Fruit fly (Drosophila melanogaster): ENCODE data around the gene CG32591.

CG32591 gene

DNA sequence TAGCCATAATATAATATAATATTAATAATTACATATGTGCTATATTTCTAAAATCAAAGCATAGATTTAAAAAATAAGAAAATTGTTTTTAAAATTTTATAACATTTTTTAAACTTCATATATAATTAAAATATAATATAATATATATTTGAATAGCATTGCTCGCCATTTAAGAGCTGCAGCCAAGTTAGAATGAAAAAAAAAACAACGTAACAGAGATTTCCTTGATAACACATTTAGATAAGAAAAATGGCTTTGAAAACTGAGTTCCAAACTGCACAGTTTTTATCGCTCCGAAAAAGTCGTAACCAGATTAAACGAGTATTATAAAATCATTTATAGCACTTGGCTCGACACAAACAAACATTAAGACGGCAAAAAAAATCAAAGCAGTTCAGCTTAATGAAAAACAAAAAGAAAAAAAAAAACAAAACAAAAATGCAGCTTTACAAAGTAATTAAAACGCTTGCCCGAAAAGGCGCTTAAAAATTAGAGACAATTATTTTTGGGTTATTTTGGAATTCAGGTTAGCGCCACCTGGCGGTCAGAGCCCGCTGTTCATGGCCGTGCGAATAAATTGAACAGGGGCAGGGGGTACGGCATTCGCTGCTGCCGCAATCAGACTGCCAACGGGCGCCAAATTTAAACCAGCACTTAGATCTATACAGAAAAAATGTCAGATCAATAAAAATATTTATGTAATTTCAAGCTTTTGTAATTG lies 18.9 kb downstream of the CG32591 start, which contains the start of gene fiz (continued):
- peak; percentile 24 for TF ChIP-seq sqz (GFP tag; optimal IDR thresholded peaks at IDR 0.05)

DNA sequence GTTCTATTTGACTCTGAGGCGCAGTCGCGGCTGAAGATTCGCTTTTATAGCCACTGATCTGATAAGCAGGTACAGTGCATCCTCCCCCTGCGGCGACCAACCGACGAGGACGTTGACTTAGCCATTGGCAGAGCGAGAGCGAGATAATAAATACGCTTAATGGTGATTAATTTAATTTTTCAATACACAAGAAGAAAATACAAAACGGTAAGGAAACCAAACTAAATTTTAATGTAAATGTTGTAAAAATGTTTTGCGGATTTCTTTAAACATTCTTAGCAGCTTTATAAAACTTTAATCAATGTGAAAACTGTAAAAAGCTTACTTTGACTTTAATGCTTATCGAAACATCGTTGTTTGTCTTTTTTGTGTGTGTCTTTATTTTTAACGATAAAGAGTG lies 19.7 kb downstream of the CG32591 start:
- TF ChIP-seq Antp (GFP tag; optimal IDR thresholded peaks at IDR 0.05) (no peak), CG15601 (tag; optimal IDR thresholded peaks at IDR 0.05) (no peak), CG2678 (tag; optimal IDR thresholded peaks at IDR 0.05) (peak; percentile 18), sim (GFP tag; IDR thresholded peaks at IDR 0.05) (no peak), CG8290 (GFP tag; optimal IDR thresholded peaks at IDR 0.05) (no peak), CG8290 (tag; optimal IDR thresholded peaks at IDR 0.05) (peak in 1 of 2 experiments; percentile 8), Rfx (GFP tag; IDR thresholded peaks at IDR 0.05) (0 out of 2 replicates have a peak, but pooled peaks have one; percentile 13), so (GFP tag; IDR thresholded peaks at IDR 0.05) (no peak), Kr (GFP tag; optimal IDR thresholded peaks at IDR 0.05) (no peak), grau (tag; optimal IDR thresholded peaks at IDR 0.05) (peak; percentile 76), odd (GFP tag; optimal IDR thresholded peaks at IDR 0.05) (no peak), oc (tag; optimal IDR thresholded peaks at IDR 0.05) (no peak), pho (GFP tag; optimal IDR thresholded peaks at IDR 0.05) (no peak), phol (tag; optimal IDR thresholded peaks at IDR 0.05) (no peak), CG2120 (GFP tag; optimal IDR thresholded peaks at IDR 0.05) (peak; percentile 9), CG10147 (GFP tag; optimal IDR thresholded peaks at IDR 0.05) (no peak), Med (GFP tag) (peak; percentile 48), CG12155 (GFP tag; optimal IDR thresholded peaks at IDR 0.05) (no peak), CG1024 (GFP tag; IDR thresholded peaks at IDR 0.05) (no peak), Trl (optimal IDR thresholded peaks at IDR 0.05) (no peak), Trl (GFP tag; optimal IDR thresholded peaks at IDR 0.05) (no peak), CG7271 (tag; optimal IDR thresholded peaks at IDR 0.05) (no peak), CG30431 (GFP tag; optimal IDR thresholded peaks at IDR 0.05) (no peak), CG10543 (GFP tag; optimal IDR thresholded peaks at IDR 0.05) (peak; percentile 4), row (GFP tag; IDR thresholded peaks at IDR 0.05) (peak; percentile 40; the same call in 2 of the 3 replicates), CG17829 (tag; optimal IDR thresholded peaks at IDR 0.05) (no peak), fru (optimal IDR thresholded peaks at IDR 0.05) (no peak), CG17568 (GFP tag; optimal IDR thresholded peaks at IDR 0.05) (no peak), CG7963 (GFP tag; IDR thresholded peaks at IDR 0.05; ENCODE audit: partially characterized antibody) (no peak), MTF-1 (GFP tag; optimal IDR thresholded peaks at IDR 0.05; ENCODE audit: borderline replicate concordance) (no peak), eve (GFP tag; optimal IDR thresholded peaks at IDR 0.05) (no peak)

DNA sequence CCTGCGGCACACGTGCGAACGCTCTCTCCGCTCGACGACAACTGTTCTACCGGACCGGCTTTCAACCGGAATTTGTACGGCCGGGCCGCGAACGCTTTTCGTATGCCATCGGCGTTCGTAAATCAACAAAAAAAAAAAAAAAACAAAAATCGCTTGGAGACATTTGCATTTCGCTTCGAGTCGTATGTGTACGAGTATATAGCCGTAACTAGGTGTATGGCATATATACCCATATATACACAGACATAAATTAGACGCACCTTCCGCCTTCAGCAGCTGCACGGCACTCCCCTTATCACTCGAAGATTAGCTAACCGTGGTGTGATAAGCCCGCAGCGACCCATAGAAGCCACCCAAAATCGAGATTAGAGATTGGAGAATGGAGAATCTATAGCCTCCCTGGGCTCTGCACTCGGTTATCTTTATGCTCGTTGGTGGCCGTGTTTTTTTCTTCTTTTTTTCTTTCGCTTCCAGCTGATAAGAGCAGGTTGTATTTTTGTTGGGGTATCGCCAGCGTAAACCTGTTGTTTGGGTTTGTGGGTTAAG lies 23.2 kb downstream of the CG32591 start, which contains the start of gene CG9512:
TSS of gene CG9512 (minus strand) at position 51 of the 546 bp plus-strand sequence.
- no peak for TF ChIP-seq CG10979 (tag; optimal IDR thresholded peaks at IDR 0.05)
- no peak for TF ChIP-seq Ravus (GFP tag; IDR thresholded peaks at IDR 0.05)
- TF ChIP-seq Poxn (GFP tag; IDR thresholded peaks at IDR 0.05): no peak
- no peak for TF ChIP-seq lbe (GFP tag; optimal IDR thresholded peaks at IDR 0.05)
- TF ChIP-seq gsb-n (tag; optimal IDR thresholded peaks at IDR 0.05): no peak
- TF ChIP-seq Pdp1 (GFP tag; optimal IDR thresholded peaks at IDR 0.05): peak in 1 of 2 experiments; percentile 55
- no peak for TF ChIP-seq Ets65A (GFP tag)
- no peak for TF ChIP-seq H2.0 (GFP tag; IDR thresholded peaks at IDR 0.05)
- no peak for TF ChIP-seq Dref (GFP tag; IDR thresholded peaks at IDR 0.05)
- no peak for TF ChIP-seq BEAF-32 (GFP tag; optimal IDR thresholded peaks at IDR 0.05)
- peak; percentile 60 for TF ChIP-seq CG34376 (GFP tag; optimal IDR thresholded peaks at IDR 0.05)
- peak; percentile 91 for TF ChIP-seq grn (GFP tag; optimal IDR thresholded peaks at IDR 0.05)
- TF ChIP-seq CG17359 (tag; optimal IDR thresholded peaks at IDR 0.05): no peak
- TF ChIP-seq CG12071 (GFP tag; optimal IDR thresholded peaks at IDR 0.05): no peak
- no peak for TF ChIP-seq CG15601 (tag; optimal IDR thresholded peaks at IDR 0.05)
- TF ChIP-seq onecut (GFP tag; IDR thresholded peaks at IDR 0.05): no peak
- no peak for TF ChIP-seq CG15011 (GFP tag; optimal IDR thresholded peaks at IDR 0.05)
- TF ChIP-seq CG2875 (GFP tag; optimal IDR thresholded peaks at IDR 0.05): no peak
- TF ChIP-seq CG13296 (GFP tag; optimal IDR thresholded peaks at IDR 0.05): peak; percentile 16
